Fruit fly (Drosophila melanogaster) S2 (cell line): ENCODE results near the gene CG5612.

Source experiments
- CG8478 ChIP-seq: fragments of >200 bp; optimal IDR thresholded peaks from 2 replicates; lab custom pipeline; 2018
- CTCF ChIP-seq, 2 experiments: fragments of >200 bp; optimal IDR thresholded peaks; 2 replicates each; lab custom pipeline; 2018

CG5612 gene

dm6 chr3R:27621861-27622260 lies 4.0 kb downstream of the CG5612 start:
- TF ChIP-seq CG8478 (lab: Kevin White, UChicago) (no peak), CTCF (optimal IDR thresholded peaks at IDR 0.05; lab: Kevin White, UChicago) (no peak)

dm6 chr3R:27616493-27616892 lies 9.3 kb downstream of the CG5612 start:
- no peak for TF ChIP-seq CTCF (optimal IDR thresholded peaks at IDR 0.05; lab: Kevin White, UChicago)
- no peak for TF ChIP-seq CG8478 (lab: Kevin White, UChicago)

dm6 chr3R:27613814-27614213 lies 12.0 kb downstream of the CG5612 start:
- TF ChIP-seq CTCF (optimal IDR thresholded peaks at IDR 0.05; lab: Kevin White, UChicago), result no peak
- TF ChIP-seq CG8478 (lab: Kevin White, UChicago), result no peak

- TF ChIP-seq CTCF (optimal IDR thresholded peaks at IDR 0.05; lab: Kevin White, UChicago), result no peak
- TF ChIP-seq CG8478 (lab: Kevin White, UChicago), result no peak
Observed at dm6 chr3R:27610622-27611021, 15.2 kb downstream of the CG5612 start.

dm6 chr3R:27609118-27610042 lies 16.4 kb downstream of the CG5612 start:
- TF ChIP-seq CG8478 (lab: Kevin White, UChicago) (no peak), CTCF (optimal IDR thresholded peaks at IDR 0.05; lab: Kevin White, UChicago) (no peak)

- TF ChIP-seq CTCF (optimal IDR thresholded peaks at IDR 0.05; lab: Kevin White, UChicago) (no peak), CG8478 (lab: Kevin White, UChicago) (no peak)
Observed at dm6 chr3R:27608536-27608935, 17.3 kb downstream of the CG5612 start.

dm6 chr3R:27608000-27608399 lies 17.8 kb downstream of the CG5612 start:
- TF ChIP-seq CG8478 (lab: Kevin White, UChicago) (no peak), CTCF (optimal IDR thresholded peaks at IDR 0.05; lab: Kevin White, UChicago) (no peak)

- TF ChIP-seq CTCF (optimal IDR thresholded peaks at IDR 0.05; lab: Kevin White, UChicago) (no peak), CG8478 (lab: Kevin White, UChicago) (no peak)
Observed at dm6 chr3R:27607218-27607929, 18.4 kb downstream of the CG5612 start, which contains the start of the genes dsd and Tusp. Gene dsd, minus strand, starts transcription at chr3R:27607396. Gene Tusp, plus strand, starts transcription at chr3R:27607879.

- no peak for TF ChIP-seq CTCF (optimal IDR thresholded peaks at IDR 0.05; lab: Kevin White, UChicago)
- TF ChIP-seq CG8478 (lab: Kevin White, UChicago), result no peak
Observed at dm6 chr3R:27605534-27606250, 20.1 kb downstream of the CG5612 start.

dm6 chr3R:27604636-27605443 lies 21.0 kb downstream of the CG5612 start:
- TF ChIP-seq CG8478 (lab: Kevin White, UChicago) (no peak), CTCF (optimal IDR thresholded peaks at IDR 0.05; lab: Kevin White, UChicago) (no peak)

- no peak for TF ChIP-seq CTCF (optimal IDR thresholded peaks at IDR 0.05; lab: Kevin White, UChicago)
- no peak for TF ChIP-seq CG8478 (lab: Kevin White, UChicago)
Observed at dm6 chr3R:27603671-27604070, 22.1 kb downstream of the CG5612 start.

- TF ChIP-seq CG8478 (lab: Kevin White, UChicago) (no peak), CTCF (optimal IDR thresholded peaks at IDR 0.05; lab: Kevin White, UChicago) (no peak)
Observed at dm6 chr3R:27597258-27597657, 28.6 kb downstream of the CG5612 start.

dm6 chr3R:27595979-27596378 lies 29.8 kb downstream of the CG5612 start, which contains the start of gene CG5639:
Gene CG5639, minus strand, starts transcription at chr3R:27596130.
- no peak for TF ChIP-seq CG8478 (lab: Kevin White, UChicago)
- no peak for TF ChIP-seq CTCF (optimal IDR thresholded peaks at IDR 0.05; lab: Kevin White, UChicago)
